Fruit fly (Drosophila melanogaster) whole organism, adult: ENCODE results near the gene CG15145.

Experiments used
- CG11617 ChIP-seq: fragments of 200-800 bp; sonication (Bioruptor generic); optimal IDR thresholded peaks from 2 replicates; lab custom pipeline; 2017; ENCODE audit warnings: mild to moderate bottlenecking, missing biosample characterization, missing genetic modification reagents, missing genetic modification characterization
- CG1620 ChIP-seq: fragments of 200-800 bp; sonication (Bioruptor generic); optimal IDR thresholded peaks from 2 replicates; lab custom pipeline; 2016; ENCODE audit warnings: missing biosample characterization, missing genetic modification characterization
- CG33017 ChIP-seq: fragments of 200-800 bp; sonication (Bioruptor generic); optimal IDR thresholded peaks from 2 replicates; lab custom pipeline; 2018; ENCODE audit warnings: missing biosample characterization, mild to moderate bottlenecking, missing genetic modification characterization, moderate library complexity
- CG5204 ChIP-seq: fragments of 200-800 bp; sonication (Bioruptor generic); optimal IDR thresholded peaks from 2 replicates; lab custom pipeline; 2016; ENCODE audit warnings: missing biosample characterization, missing genetic modification characterization
- CG7045 ChIP-seq: fragments of 200-800 bp; sonication (Bioruptor generic); optimal IDR thresholded peaks from 2 replicates; lab custom pipeline; 2017; ENCODE audit warnings: missing biosample characterization, mild to moderate bottlenecking, missing genetic modification characterization
- CG7101 ChIP-seq: fragments of 200-800 bp; sonication (Bioruptor generic); optimal IDR thresholded peaks from 2 replicates; lab custom pipeline; 2018; ENCODE audit warnings: missing biosample characterization, mild to moderate bottlenecking, missing genetic modification characterization, moderate library complexity
- Crg-1 ChIP-seq: fragments of 200-800 bp; sonication (Bioruptor generic); optimal IDR thresholded peaks from 2 replicates; lab custom pipeline; 2016; ENCODE audit warnings: missing biosample characterization, missing genetic modification characterization
- Mnt ChIP-seq: fragments of 200-800 bp; sonication (Bioruptor generic); optimal IDR thresholded peaks from 2 replicates; lab custom pipeline; 2016; ENCODE audit warnings: missing biosample characterization, mild to moderate bottlenecking, missing genetic modification characterization
- kay ChIP-seq: fragments of 200-800 bp; sonication (Bioruptor generic); peaks from one replicate; lab custom pipeline; 2016; ENCODE audit warnings: missing biosample characterization, missing genetic modification characterization, borderline replicate concordance
- ovo ChIP-seq: fragments of 200-800 bp; sonication (Bioruptor generic); optimal IDR thresholded peaks from 2 replicates; lab custom pipeline; 2016; ENCODE audit warnings: missing biosample characterization, missing genetic modification characterization
- pad ChIP-seq: fragments of 200-800 bp; sonication (Bioruptor generic); optimal IDR thresholded peaks from 3 replicates; lab custom pipeline; 2017; ENCODE audit warnings: missing biosample characterization, missing genetic modification characterization, mild to moderate bottlenecking, moderate library complexity, missing genetic modification reagents
- tj ChIP-seq: fragments of 200-800 bp; sonication (Bioruptor generic); optimal IDR thresholded peaks from 3 replicates; lab custom pipeline; 2017; ENCODE audit warnings: missing biosample characterization, mild to moderate bottlenecking, missing genetic modification characterization, moderate library complexity

dm6 chr2L:17524449-17524848 is 7.6 kb downstream of the CG15145 start, which contains the start of gene CG15143:
- no peak for TF ChIP-seq ovo (GFP tag; lab: Kevin White, UChicago)
- no peak for TF ChIP-seq CG5204 (GFP tag; lab: Kevin White, UChicago)
- no peak for TF ChIP-seq Crg-1 (GFP tag; lab: Kevin White, UChicago)
- no peak for TF ChIP-seq Mnt
- no peak for TF ChIP-seq CG33017
- TF ChIP-seq CG1620 (GFP tag; lab: Kevin White, UChicago), result no peak
- TF ChIP-seq kay (GFP tag; lab: Kevin White, UChicago), result no peak
- no peak for TF ChIP-seq tj (GFP tag; lab: Kevin White, UChicago)
- no peak for TF ChIP-seq CG7045 (GFP tag; lab: Kevin White, UChicago)
- no peak for TF ChIP-seq CG11617
- no peak for TF ChIP-seq CG7101 (tag; lab: Kevin White, UChicago)
- no peak for TF ChIP-seq pad (GFP tag; lab: Kevin White, UChicago)
